ENCODE assay signal across 4 worm cellular contexts in the genomic region with DNA sequence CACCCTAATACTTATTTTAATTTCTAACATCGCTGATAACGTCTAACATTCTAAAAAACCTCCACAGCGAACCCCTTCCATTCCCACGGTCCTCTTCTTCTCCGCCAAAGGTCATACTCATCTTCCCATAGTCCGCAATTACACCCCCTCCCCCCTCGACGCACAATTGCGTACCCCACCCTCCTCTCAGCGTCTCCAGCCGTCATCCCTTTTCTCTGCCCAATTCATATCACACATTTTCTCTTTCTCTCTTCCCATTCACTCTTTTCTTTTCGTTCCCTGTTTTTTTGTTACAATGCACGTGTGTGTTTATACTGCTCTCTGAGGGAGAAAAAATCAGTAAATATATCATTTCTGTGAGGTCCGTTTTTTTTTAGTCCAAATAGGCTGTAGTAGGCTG.
TF ChIP-seq lines count a peak whose summit lies in the region.

No protein-coding gene starts in this region.

TF ChIP-seq in whole organism, L2 larva, 48 proteins besides CTCF, POLR2A, EP300 and RAD21 (continues in another document):
- no peak for TF ChIP-seq sma-3 (GFP tag; optimal IDR thresholded peaks at IDR 0.05; lab: Kevin White, UChicago)
- TF ChIP-seq nhr-25 (tag; optimal IDR thresholded peaks at IDR 0.05; lab: Kevin White, UChicago) = no peak
- no peak for TF ChIP-seq lin-39 (tag; optimal IDR thresholded peaks at IDR 0.05; lab: Kevin White, UChicago)
- no peak for TF ChIP-seq nhr-23 (tag; optimal IDR thresholded peaks at IDR 0.05; lab: Kevin White, UChicago)
- no peak for TF ChIP-seq peb-1 (tag; optimal IDR thresholded peaks at IDR 0.05; lab: Kevin White, UChicago)
- no peak for TF ChIP-seq nhr-237 (tag; optimal IDR thresholded peaks at IDR 0.05; lab: Kevin White, UChicago)
- TF ChIP-seq nhr-12 (tag; optimal IDR thresholded peaks at IDR 0.05; lab: Kevin White, UChicago) = no peak
- peak; percentile 46 for TF ChIP-seq lin-11 (tag; optimal IDR thresholded peaks at IDR 0.05; lab: Kevin White, UChicago)
- TF ChIP-seq dmd-4 (tag; optimal IDR thresholded peaks at IDR 0.05; lab: Kevin White, UChicago) = no peak
- no peak for TF ChIP-seq ztf-11 (tag; optimal IDR thresholded peaks at IDR 0.05; lab: Kevin White, UChicago)
- peak; percentile 2 for TF ChIP-seq mab-5 (tag; optimal IDR thresholded peaks at IDR 0.05; lab: Kevin White, UChicago)
- TF ChIP-seq ztf-1 (GFP tag; conservative IDR thresholded peaks at IDR 0.05; lab: Robert Waterston, UW) = no peak
- TF ChIP-seq C34F6.9 (tag; optimal IDR thresholded peaks at IDR 0.05; lab: Kevin White, UChicago) = peak; percentile 75
- no peak for TF ChIP-seq aly-2 (tag; optimal IDR thresholded peaks at IDR 0.05; lab: Kevin White, UChicago)
- TF ChIP-seq lsy-2 (tag; optimal IDR thresholded peaks at IDR 0.05; lab: Kevin White, UChicago) = peak in 1 of 2 experiments; percentile 67
- TF ChIP-seq nhr-21 (tag; optimal IDR thresholded peaks at IDR 0.05; lab: Kevin White, UChicago) = no peak
- peak; percentile 21 for TF ChIP-seq blmp-1 (tag; optimal IDR thresholded peaks at IDR 0.05; lab: Kevin White, UChicago; ENCODE audit: insufficient read depth)
- no peak for TF ChIP-seq nhr-10 (tag; optimal IDR thresholded peaks at IDR 0.05; lab: Kevin White, UChicago)
- no peak for TF ChIP-seq zag-1 (tag; optimal IDR thresholded peaks at IDR 0.05; lab: Kevin White, UChicago)
- TF ChIP-seq ceh-82 (tag; optimal IDR thresholded peaks at IDR 0.05; lab: Kevin White, UChicago) = no peak
- TF ChIP-seq snpc-4 (tag; optimal IDR thresholded peaks at IDR 0.05; lab: Kevin White, UChicago) = no peak
- TF ChIP-seq nhr-77 (tag; optimal IDR thresholded peaks at IDR 0.05; lab: Kevin White, UChicago) = no peak
- peak; percentile 29 for TF ChIP-seq crh-2 (tag; optimal IDR thresholded peaks at IDR 0.05; lab: Kevin White, UChicago)

TF ChIP-seq in whole organism, L4 larva, 104 proteins besides CTCF, POLR2A, EP300 and RAD21 (continues in another document):
- TF ChIP-seq nhr-28 (tag; optimal IDR thresholded peaks at IDR 0.05; lab: Kevin White, UChicago) (peak; percentile 70), dpl-1 (GFP tag; optimal IDR thresholded peaks at IDR 0.05; lab: Kevin White, UChicago) (peak; percentile 57), T26A8.4 (GFP tag; IDR thresholded peaks at IDR 0.05; lab: Robert Waterston, UW) (0 out of 2 replicates have a peak, but pooled peaks have one; percentile 32), dve-1 (tag; optimal IDR thresholded peaks at IDR 0.05; lab: Kevin White, UChicago; ENCODE audit: insufficient read depth) (peak; percentile 53), egl-43 (GFP tag; IDR thresholded peaks at IDR 0.05; lab: Robert Waterston, UW) (peak; percentile 48; the same call in 1 of the 2 replicates), ZK337.2 (GFP tag; IDR thresholded peaks at IDR 0.05; lab: Robert Waterston, UW) (peak; percentile 40; the same call in 1 of the 2 replicates), cey-2 (tag; optimal IDR thresholded peaks at IDR 0.05; lab: Kevin White, UChicago; ENCODE audit: borderline replicate concordance, insufficient read depth) (no peak), mdl-1 (tag; optimal IDR thresholded peaks at IDR 0.05; lab: Kevin White, UChicago) (peak; percentile 33 to 92), dmd-6 (GFP tag; IDR thresholded peaks at IDR 0.05; lab: Robert Waterston, UW) (peak; percentile 37), nhr-10 (tag; optimal IDR thresholded peaks at IDR 0.05; lab: Kevin White, UChicago) (no peak), ceh-20 (GFP tag; IDR thresholded peaks at IDR 0.05; lab: Robert Waterston, UW) (0 out of 2 replicates have a peak, but pooled peaks have one; percentile 37), lim-7 (GFP tag; IDR thresholded peaks at IDR 0.05; lab: Robert Waterston, UW) (0 out of 2 replicates have a peak, but pooled peaks have one; percentile 12), mes-2 (tag; optimal IDR thresholded peaks at IDR 0.05; lab: Kevin White, UChicago; ENCODE audit: poor library complexity, severe bottlenecking) (peak; percentile 65), lin-29 (GFP tag; IDR thresholded peaks at IDR 0.05; lab: Robert Waterston, UW) (no peak), F10B5.3 (tag; optimal IDR thresholded peaks at IDR 0.05; lab: Kevin White, UChicago) (no peak), lin-38 (GFP tag; IDR thresholded peaks at IDR 0.05; lab: Robert Waterston, UW) (peak; percentile 61), mxl-3 (GFP tag; optimal IDR thresholded peaks at IDR 0.05; lab: Kevin White, UChicago) (peak; percentile 87), hmg-1.1 (GFP tag; IDR thresholded peaks at IDR 0.05; lab: Robert Waterston, UW) (peak; percentile 72), nhr-48 (tag; optimal IDR thresholded peaks at IDR 0.05; lab: Kevin White, UChicago) (no peak), F49E8.2 (tag; optimal IDR thresholded peaks at IDR 0.05; lab: Kevin White, UChicago; ENCODE audit: borderline replicate concordance) (no peak)

TF ChIP-seq in whole organism, late embryonic, 69 proteins besides CTCF, POLR2A, EP300 and RAD21 (continues in another document):
- TF ChIP-seq dve-1 (tag; optimal IDR thresholded peaks at IDR 0.05; lab: Kevin White, UChicago) = peak; percentile 2
- no peak for TF ChIP-seq pax-1 (tag; optimal IDR thresholded peaks at IDR 0.05; lab: Kevin White, UChicago)
- TF ChIP-seq pqm-1 (tag; optimal IDR thresholded peaks at IDR 0.05; lab: Kevin White, UChicago) = no peak
- TF ChIP-seq nfya-1 (tag; optimal IDR thresholded peaks at IDR 0.05; lab: Kevin White, UChicago) = peak; percentile 71
- no peak for TF ChIP-seq che-1 (tag; optimal IDR thresholded peaks at IDR 0.05; lab: Kevin White, UChicago)
- no peak for TF ChIP-seq ceh-45 (GFP tag; IDR thresholded peaks at IDR 0.05; lab: Robert Waterston, UW)
- TF ChIP-seq unc-3 (GFP tag; conservative IDR thresholded peaks at IDR 0.05; lab: Robert Waterston, UW) = no peak
- no peak for TF ChIP-seq unc-3 (tag; optimal IDR thresholded peaks at IDR 0.05; lab: Kevin White, UChicago)
- no peak for TF ChIP-seq K02D7.2 (tag; optimal IDR thresholded peaks at IDR 0.05; lab: Kevin White, UChicago)
- no peak for TF ChIP-seq ama-1 (optimal IDR thresholded peaks at IDR 0.05; lab: Kevin White, UChicago)
- TF ChIP-seq ceh-34 (tag; optimal IDR thresholded peaks at IDR 0.05; lab: Kevin White, UChicago) = no peak
- no peak for TF ChIP-seq tbx-7 (tag; optimal IDR thresholded peaks at IDR 0.05; lab: Kevin White, UChicago)
- TF ChIP-seq ceh-9 (tag; optimal IDR thresholded peaks at IDR 0.05; lab: Kevin White, UChicago) = no peak
- no peak for TF ChIP-seq fkh-10 (GFP tag; optimal IDR thresholded peaks at IDR 0.05; lab: Kevin White, UChicago)
- no peak for TF ChIP-seq C38D4.7 (GFP tag; optimal IDR thresholded peaks at IDR 0.05; lab: Kevin White, UChicago)
- no peak for TF ChIP-seq eyg-1 (tag; optimal IDR thresholded peaks at IDR 0.05; lab: Kevin White, UChicago)
- TF ChIP-seq lin-11 (tag; optimal IDR thresholded peaks at IDR 0.05; lab: Kevin White, UChicago) = no peak
- TF ChIP-seq nhr-232 (tag; optimal IDR thresholded peaks at IDR 0.05; lab: Kevin White, UChicago) = no peak
- no peak for TF ChIP-seq pha-4 (tag; optimal IDR thresholded peaks at IDR 0.05; lab: Kevin White, UChicago)
- no peak for TF ChIP-seq ceh-31 (tag; optimal IDR thresholded peaks at IDR 0.05; lab: Kevin White, UChicago)
- no peak for TF ChIP-seq ets-4 (tag; optimal IDR thresholded peaks at IDR 0.05; lab: Kevin White, UChicago)
- no peak for TF ChIP-seq pha-2 (tag; optimal IDR thresholded peaks at IDR 0.05; lab: Kevin White, UChicago)
- no peak for TF ChIP-seq hlh-8 (tag; optimal IDR thresholded peaks at IDR 0.05; lab: Kevin White, UChicago)
- no peak for TF ChIP-seq unc-55 (GFP tag; optimal IDR thresholded peaks at IDR 0.05; lab: Kevin White, UChicago)
- TF ChIP-seq ahr-1 (tag; optimal IDR thresholded peaks at IDR 0.05; lab: Kevin White, UChicago) = no peak
- TF ChIP-seq pag-3 (tag; optimal IDR thresholded peaks at IDR 0.05; lab: Kevin White, UChicago; ENCODE audit: borderline replicate concordance) = no peak

TF ChIP-seq in whole organism, mixed stage, embryonic, 35 proteins besides CTCF, POLR2A, EP300 and RAD21 (continues in another document):
- peak; percentile 26 for TF ChIP-seq unc-62 (GFP tag; optimal IDR thresholded peaks at IDR 0.05; lab: Kevin White, UChicago)
- no peak for TF ChIP-seq elt-1 (tag; optimal IDR thresholded peaks at IDR 0.05; lab: Kevin White, UChicago; ENCODE audit: borderline replicate concordance, insufficient read depth)
- TF ChIP-seq hlh-1 (tag; optimal IDR thresholded peaks at IDR 0.05; lab: Kevin White, UChicago) = peak; percentile 14
- no peak for TF ChIP-seq mab-5 (tag; optimal IDR thresholded peaks at IDR 0.05; lab: Kevin White, UChicago)
- TF ChIP-seq unc-120 (tag; optimal IDR thresholded peaks at IDR 0.05; lab: Kevin White, UChicago; ENCODE audit: poor library complexity, severe bottlenecking) = peak; percentile 59
- peak; percentile 43 for TF ChIP-seq sptf-1 (tag; optimal IDR thresholded peaks at IDR 0.05; lab: Kevin White, UChicago)
- no peak for TF ChIP-seq lin-32 (GFP tag; optimal IDR thresholded peaks at IDR 0.05; lab: Kevin White, UChicago)
- TF ChIP-seq ztf-11 (tag; optimal IDR thresholded peaks at IDR 0.05; lab: Kevin White, UChicago) = no peak
- TF ChIP-seq snpc-4 (tag; optimal IDR thresholded peaks at IDR 0.05; lab: Kevin White, UChicago) = no peak
- TF ChIP-seq ceh-39 (tag; optimal IDR thresholded peaks at IDR 0.05; lab: Kevin White, UChicago) = no peak
- peak; percentile 13 for TF ChIP-seq pha-4 (tag; optimal IDR thresholded peaks at IDR 0.05; lab: Kevin White, UChicago)
- TF ChIP-seq ceh-43 (GFP tag; optimal IDR thresholded peaks at IDR 0.05; lab: Kevin White, UChicago) = no peak
- no peak for TF ChIP-seq nhr-2 (tag; optimal IDR thresholded peaks at IDR 0.05; lab: Kevin White, UChicago)
- TF ChIP-seq bed-3 (GFP tag; optimal IDR thresholded peaks at IDR 0.05; lab: Kevin White, UChicago) = no peak
- no peak for TF ChIP-seq elt-3 (tag; optimal IDR thresholded peaks at IDR 0.05; lab: Kevin White, UChicago)
- peak; percentile 56 for TF ChIP-seq lsy-2 (tag; optimal IDR thresholded peaks at IDR 0.05; lab: Kevin White, UChicago)
- peak; percentile 29 for TF ChIP-seq M03D4.4 (tag; optimal IDR thresholded peaks at IDR 0.05; lab: Kevin White, UChicago)
- no peak for TF ChIP-seq sem-2 (GFP tag; optimal IDR thresholded peaks at IDR 0.05; lab: Kevin White, UChicago)
- TF ChIP-seq tbx-8 (GFP tag; optimal IDR thresholded peaks at IDR 0.05; lab: Kevin White, UChicago) = no peak
- peak; percentile 43 for TF ChIP-seq blmp-1 (tag; optimal IDR thresholded peaks at IDR 0.05; lab: Kevin White, UChicago)
- no peak for TF ChIP-seq nhr-76 (tag; optimal IDR thresholded peaks at IDR 0.05; lab: Kevin White, UChicago)
- no peak for TF ChIP-seq nhr-28 (tag; optimal IDR thresholded peaks at IDR 0.05; lab: Kevin White, UChicago)
- peak; percentile 10 for TF ChIP-seq ces-1 (GFP tag; optimal IDR thresholded peaks at IDR 0.05; lab: Kevin White, UChicago)
- no peak for TF ChIP-seq flh-1 (GFP tag; optimal IDR thresholded peaks at IDR 0.05; lab: Kevin White, UChicago)
- peak; percentile 6 for TF ChIP-seq nhr-237 (tag; optimal IDR thresholded peaks at IDR 0.05; lab: Kevin White, UChicago)
- no peak for TF ChIP-seq nhr-12 (tag; optimal IDR thresholded peaks at IDR 0.05; lab: Kevin White, UChicago)
- no peak for TF ChIP-seq mls-2 (tag; optimal IDR thresholded peaks at IDR 0.05; lab: Kevin White, UChicago)
- no peak for TF ChIP-seq drap-1 (GFP tag; optimal IDR thresholded peaks at IDR 0.05; lab: Kevin White, UChicago)
